Worm (Caenorhabditis elegans) whole organism, early embryonic: ENCODE results near the gene C55C3.4.

Experiments
- B0310.2 ChIP-seq: sonication (generic microtip); optimal IDR thresholded peaks from 2 replicates; lab custom pipeline; 2016; ENCODE audit warnings: mild to moderate bottlenecking, missing genetic modification characterization, missing compliant biosample characterization
- F13C5.2 ChIP-seq: sonication (generic microtip); optimal IDR thresholded peaks from 2 replicates; lab custom pipeline; 2017; ENCODE audit warnings: mild to moderate bottlenecking, missing genetic modification characterization, inconsistent platforms, missing compliant biosample characterization
- aly-1 ChIP-seq: sonication (generic microtip); optimal IDR thresholded peaks from 2 replicates; lab custom pipeline; 2016; ENCODE audit warnings: missing genetic modification characterization, missing compliant biosample characterization
- ama-1 ChIP-seq: fragments of 150-350 bp; optimal IDR thresholded peaks from 2 replicates; lab custom pipeline; 2014
- ceh-13 ChIP-seq: fragments of 200-800 bp; sonication (Bioruptor generic); optimal IDR thresholded peaks from 2 replicates; lab custom pipeline; 2018; ENCODE audit warnings: mild to moderate bottlenecking, missing genetic modification characterization, missing compliant biosample characterization
- ets-7 ChIP-seq: sonication (generic microtip); optimal IDR thresholded peaks from 2 replicates; lab custom pipeline; 2016; ENCODE audit warnings: missing genotype, missing genetic modification characterization, missing compliant biosample characterization
- flt-1 ChIP-seq: fragments of 200-800 bp; sonication (Bioruptor generic); IDR thresholded peaks from 2 replicates; pipeline ENCODE4 v1.3.6; 2022; ENCODE audit warnings: missing genetic modification characterization, missing compliant biosample characterization
- hmg-4 ChIP-seq: fragments of 200-800 bp; sonication (Bioruptor generic); optimal IDR thresholded peaks from 2 replicates; lab custom pipeline; 2018; ENCODE audit warnings: mild to moderate bottlenecking, missing genetic modification characterization, missing compliant biosample characterization
- sea-1 ChIP-seq: fragments of 200-800 bp; sonication (Bioruptor generic); conservative IDR thresholded peaks from 2 replicates; pipeline ENCODE4 v1.3.6; 2022; ENCODE audit warnings: missing genetic modification characterization, missing compliant biosample characterization
- tbx-11 ChIP-seq: fragments of 200-800 bp; sonication (Bioruptor generic); IDR thresholded peaks from 2 replicates; pipeline ENCODE4 v1.3.6; 2022; ENCODE audit warnings: missing genetic modification characterization, missing compliant biosample characterization
- tbx-37 ChIP-seq: fragments of 200-800 bp; sonication (Bioruptor generic); conservative IDR thresholded peaks from 2 replicates; pipeline ENCODE4 v1.3.6; 2022; ENCODE audit warnings: missing genetic modification reagents, missing genetic modification characterization, missing compliant biosample characterization
- tra-4 ChIP-seq: sonication (generic microtip); optimal IDR thresholded peaks from 2 replicates; lab custom pipeline; 2017; ENCODE audit warnings: missing genetic modification characterization, missing compliant biosample characterization

DNA sequence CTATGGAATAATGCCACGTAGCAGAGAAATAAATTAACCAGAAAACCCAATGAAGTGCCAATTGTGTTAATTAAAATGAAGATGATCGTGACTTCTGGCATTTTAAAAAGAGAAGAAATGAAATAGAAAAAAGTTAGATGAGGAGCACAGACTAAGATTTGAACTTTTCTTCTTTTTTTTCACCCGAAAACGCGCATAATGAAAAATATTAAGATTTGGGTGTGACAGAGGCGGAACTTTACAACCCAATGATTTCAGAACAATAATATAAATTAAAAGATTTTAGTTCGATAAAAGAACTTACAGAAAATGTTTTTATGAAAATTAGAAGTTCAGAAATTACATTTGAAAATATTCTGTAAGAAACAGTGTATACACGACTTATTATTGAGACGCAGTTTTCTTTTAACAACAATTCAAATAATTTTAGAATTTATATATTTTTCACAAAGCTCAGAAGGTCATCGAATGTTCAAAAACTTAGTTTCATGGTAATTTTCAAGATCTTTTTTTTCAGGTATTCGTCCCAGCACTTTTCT lies 32.4 kb downstream of the C55C3.4 start, which contains the start of the genes srd-8 and B0547.2:
- no peak for TF ChIP-seq ceh-13 (GFP tag; lab: Kevin White, UChicago)
- no peak for TF ChIP-seq ets-7 (tag; lab: Kevin White, UChicago)
- no peak for TF ChIP-seq tra-4 (tag; lab: Kevin White, UChicago)
- no peak for TF ChIP-seq ama-1 (lab: Kevin White, UChicago)
- TF ChIP-seq flt-1 (GFP tag; lab: Robert Waterston, UW) = no peak
- TF ChIP-seq B0310.2 (tag; lab: Kevin White, UChicago) = no peak
- TF ChIP-seq tbx-11 (GFP tag; lab: Robert Waterston, UW) = no peak
- no peak for TF ChIP-seq sea-1 (GFP tag; lab: Robert Waterston, UW)
- TF ChIP-seq tbx-37 = no peak
- no peak for TF ChIP-seq F13C5.2 (tag; lab: Kevin White, UChicago)
- TF ChIP-seq hmg-4 (GFP tag; lab: Kevin White, UChicago) = no peak
- no peak for TF ChIP-seq aly-1 (tag; lab: Kevin White, UChicago)
